Fruit fly (Drosophila melanogaster): ENCODE results near the gene Gbeta13F.

The Gbeta13F gene

dm6 chrX:15869843-15870242, 9.9 kb downstream of the Gbeta13F start, which contains the start of gene CG16952 (continued):
- TF ChIP-seq unpg (GFP tag; optimal IDR thresholded peaks at IDR 0.05): no peak
- TF ChIP-seq run (tag; optimal IDR thresholded peaks at IDR 0.05): no peak
- no peak for TF ChIP-seq CG12299 (tag; optimal IDR thresholded peaks at IDR 0.05)
- peak; percentile 31 for TF ChIP-seq CG17802 (tag; optimal IDR thresholded peaks at IDR 0.05)
- no peak for TF ChIP-seq CG13424 (tag; optimal IDR thresholded peaks at IDR 0.05)
- TF ChIP-seq CG12659 (GFP tag; optimal IDR thresholded peaks at IDR 0.05): peak; percentile 57
- TF ChIP-seq CG18011 (GFP tag; optimal IDR thresholded peaks at IDR 0.05): no peak
- no peak for TF ChIP-seq zf30C (GFP tag; optimal IDR thresholded peaks at IDR 0.05)
- TF ChIP-seq CrebB (tag; optimal IDR thresholded peaks at IDR 0.05): no peak
- TF ChIP-seq CG3281 (GFP tag; optimal IDR thresholded peaks at IDR 0.05): no peak
- TF ChIP-seq sens-2 (GFP tag; IDR thresholded peaks at IDR 0.05): no peak
- TF ChIP-seq zen2 (GFP tag; IDR thresholded peaks at IDR 0.05; ENCODE audit: partially characterized antibody): no peak; the same call in 2 of the 3 replicates
- no peak for TF ChIP-seq CG11247 (GFP tag; IDR thresholded peaks at IDR 0.05)
- no peak for TF ChIP-seq ken (GFP tag; IDR thresholded peaks at IDR 0.05)
- no peak for TF ChIP-seq cas (GFP tag; IDR thresholded peaks at IDR 0.05)
- no peak for TF ChIP-seq CG10321 (GFP tag; IDR thresholded peaks at IDR 0.05)
- no peak for TF ChIP-seq vfl (GFP tag; optimal IDR thresholded peaks at IDR 0.05)
- TF ChIP-seq CG15696 (tag; optimal IDR thresholded peaks at IDR 0.05): no peak
- TF ChIP-seq Ets65A (GFP tag): no peak
- no peak for TF ChIP-seq CG3995 (GFP tag; optimal IDR thresholded peaks at IDR 0.05)
- no peak for TF ChIP-seq gcm (GFP tag; optimal IDR thresholded peaks at IDR 0.05)
- TF ChIP-seq CG7963 (GFP tag; IDR thresholded peaks at IDR 0.05; ENCODE audit: partially characterized antibody): peak; percentile 88
- peak; percentile 18 for TF ChIP-seq CG13624 (GFP tag; optimal IDR thresholded peaks at IDR 0.05)
- TF ChIP-seq chinmo (GFP tag; IDR thresholded peaks at IDR 0.05; ENCODE audit: partially characterized antibody): 0 out of 4 replicates have a peak, but pooled peaks have one; percentile 59
- no peak for TF ChIP-seq fd64A (GFP tag; optimal IDR thresholded peaks at IDR 0.05)
- TF ChIP-seq seq (GFP tag; IDR thresholded peaks at IDR 0.05): no peak
- TF ChIP-seq Doc3 (GFP tag; IDR thresholded peaks at IDR 0.05; ENCODE audit: partially characterized antibody): peak; percentile 88
- peak; percentile 53 for TF ChIP-seq CoRest (tag; optimal IDR thresholded peaks at IDR 0.05)
- peak; percentile 80 for TF ChIP-seq CG2129 (GFP tag; IDR thresholded peaks at IDR 0.05; ENCODE audit: partially characterized antibody)
- TF ChIP-seq Atf-2 (GFP tag; optimal IDR thresholded peaks at IDR 0.05): no peak
- TF ChIP-seq unc-4 (GFP tag; IDR thresholded peaks at IDR 0.05; ENCODE audit: partially characterized antibody): peak; percentile 89
- no peak for TF ChIP-seq Blimp-1 (GFP tag; optimal IDR thresholded peaks at IDR 0.05)
- no peak for TF ChIP-seq CG5953 (GFP tag; IDR thresholded peaks at IDR 0.05)
- no peak for TF ChIP-seq nom (GFP tag; optimal IDR thresholded peaks at IDR 0.05)
- TF ChIP-seq Nf-YB (GFP tag; optimal IDR thresholded peaks at IDR 0.05): no peak
- TF ChIP-seq gce (GFP tag; IDR thresholded peaks at IDR 0.05): no peak
- no peak for TF ChIP-seq trh (GFP tag; optimal IDR thresholded peaks at IDR 0.05)
- TF ChIP-seq abd-A (tag; optimal IDR thresholded peaks at IDR 0.05): no peak
- TF ChIP-seq gfzf (GFP tag; optimal IDR thresholded peaks at IDR 0.05): peak; percentile 61
- TF ChIP-seq sima (GFP tag; optimal IDR thresholded peaks at IDR 0.05): no peak
- no peak for TF ChIP-seq Dad (GFP tag; optimal IDR thresholded peaks at IDR 0.05)
- no peak for TF ChIP-seq CG2202 (tag; optimal IDR thresholded peaks at IDR 0.05)
- TF ChIP-seq CG17361 (GFP tag; IDR thresholded peaks at IDR 0.05): peak; percentile 38; the same call in 1 of the 3 replicates
- peak; percentile 65 for TF ChIP-seq E2f2 (GFP tag; IDR thresholded peaks at IDR 0.05)
- TF ChIP-seq CG18764 (GFP tag; optimal IDR thresholded peaks at IDR 0.05): no peak
- TF ChIP-seq CG10147 (GFP tag; optimal IDR thresholded peaks at IDR 0.05): peak; percentile 4
- 0 out of 2 replicates have a peak, but pooled peaks have one; percentile 20 for TF ChIP-seq MBD-R2 (GFP tag; IDR thresholded peaks at IDR 0.05)
- TF ChIP-seq CG13296 (GFP tag; optimal IDR thresholded peaks at IDR 0.05): no peak
- TF ChIP-seq CG2120 (GFP tag; optimal IDR thresholded peaks at IDR 0.05): peak; percentile 12
- no peak for TF ChIP-seq ash1 (GFP tag; optimal IDR thresholded peaks at IDR 0.05)

Measured in whole organism, embryonic.